Fruit fly (Drosophila melanogaster): ENCODE data around the gene AdipoR.

- no peak for TF ChIP-seq cic (GFP tag; optimal IDR thresholded peaks at IDR 0.05)
- TF ChIP-seq CG7045 (GFP tag; optimal IDR thresholded peaks at IDR 0.05): no peak
- TF ChIP-seq kay (GFP tag; ENCODE audit: borderline replicate concordance): no peak
- no peak for TF ChIP-seq Mnt (GFP tag; optimal IDR thresholded peaks at IDR 0.05)
- TF ChIP-seq CG33017 (tag; optimal IDR thresholded peaks at IDR 0.05): no peak
Measured at dm6 chr3R:22596450-22596849, 48.8 kb upstream of the AdipoR start.
